Fruit fly (Drosophila melanogaster) whole organism, embryonic: ENCODE results near the gene Cep97.
A peak's percentile ranks its signal among the peaks of the same experiment; 100 is the strongest.

Experiments
- Atf-2 ChIP-seq: fragments of 200-800 bp; sonication (Bioruptor generic); optimal IDR thresholded peaks from 2 replicates; lab custom pipeline; 2016; ENCODE audit warnings: missing biosample characterization, missing genetic modification characterization
- B-H1 ChIP-seq: fragments of 200-800 bp; sonication (Bioruptor generic); IDR thresholded peaks from 3 replicates; pipeline ENCODE4 v1.3.6; 2022; ENCODE audit warnings: missing biosample characterization, missing genetic modification characterization
- Bdp1 ChIP-seq: fragments of 200-800 bp; sonication (Bioruptor generic); optimal IDR thresholded peaks from 3 replicates; lab custom pipeline; 2016; ENCODE audit warnings: missing biosample characterization, missing genetic modification characterization
- C15 ChIP-seq: fragments of 200-800 bp; sonication (Bioruptor generic); IDR thresholded peaks from 3 replicates; pipeline ENCODE4 v1.3.6; 2022; ENCODE audit warnings: missing biosample characterization, missing genetic modification characterization
- CG1024 ChIP-seq: fragments of 200-800 bp; sonication (Bioruptor generic); IDR thresholded peaks from 2 replicates; pipeline ENCODE4 v1.3.6; 2022; ENCODE audit warnings: missing biosample characterization, missing genetic modification characterization
- CG10267 ChIP-seq: fragments of 200-800 bp; sonication (Bioruptor generic); optimal IDR thresholded peaks from 2 replicates; lab custom pipeline; 2018; ENCODE audit warnings: missing biosample characterization, mild to moderate bottlenecking, missing genetic modification characterization, moderate library complexity
- CG10321 ChIP-seq: fragments of 200-800 bp; sonication (Bioruptor generic); IDR thresholded peaks from 2 replicates; pipeline ENCODE4 v1.3.6; 2022; ENCODE audit warnings: missing biosample characterization, missing genetic modification characterization
- CG11560 ChIP-seq: fragments of 200-800 bp; sonication (Bioruptor generic); IDR thresholded peaks from 3 replicates; pipeline ENCODE4 v1.3.6; 2022; ENCODE audit warnings: missing biosample characterization, missing genetic modification characterization
- CG11695 ChIP-seq: fragments of 200-800 bp; sonication (Bioruptor generic); IDR thresholded peaks from 3 replicates; pipeline ENCODE4 v1.3.6; 2022; ENCODE audit warnings: missing biosample characterization, missing genetic modification characterization
- CG11723 ChIP-seq: fragments of 200-800 bp; sonication (Bioruptor generic); optimal IDR thresholded peaks from 2 replicates; lab custom pipeline; 2017; ENCODE audit warnings: missing biosample characterization, mild to moderate bottlenecking, missing genetic modification characterization
- CG13775 ChIP-seq: fragments of 200-800 bp; sonication (Bioruptor generic); optimal IDR thresholded peaks from 3 replicates; lab custom pipeline; 2017; ENCODE audit warnings: missing biosample characterization, mild to moderate bottlenecking, missing genetic modification characterization
- CG1529 ChIP-seq: fragments of 200-800 bp; sonication (Bioruptor generic); optimal IDR thresholded peaks from 3 replicates; lab custom pipeline; 2018; ENCODE audit warnings: missing biosample characterization, missing genetic modification characterization
- CG17612 ChIP-seq: fragments of 200-800 bp; sonication (Bioruptor generic); IDR thresholded peaks from 2 replicates; pipeline ENCODE4 v1.3.6; 2022; ENCODE audit warnings: missing biosample characterization, missing genetic modification characterization
- CG42726 ChIP-seq: fragments of 200-800 bp; sonication (Bioruptor generic); IDR thresholded peaks from 2 replicates; pipeline ENCODE4 v1.3.6; 2022; ENCODE audit warnings: missing biosample characterization, missing genetic modification characterization; ENCODE audit not compliant: partially characterized antibody
- CG43689 ChIP-seq: fragments of 200-800 bp; sonication (Bioruptor generic); IDR thresholded peaks from 2 replicates; pipeline ENCODE4 v1.3.6; 2022; ENCODE audit warnings: missing biosample characterization, missing genetic modification characterization
- CG6272 ChIP-seq: fragments of 200-800 bp; sonication (Bioruptor generic); IDR thresholded peaks from 2 replicates; pipeline ENCODE4 v1.3.6; 2022; ENCODE audit warnings: missing biosample characterization, missing genetic modification characterization
- CG6791 ChIP-seq: fragments of 200-800 bp; sonication (Bioruptor generic); IDR thresholded peaks from 3 replicates; pipeline ENCODE4 v1.3.6; 2022; ENCODE audit warnings: missing biosample characterization, missing genetic modification characterization; ENCODE audit not compliant: partially characterized antibody
- CG9876 ChIP-seq: fragments of 200-800 bp; sonication (Bioruptor generic); optimal IDR thresholded peaks from 2 replicates; lab custom pipeline; 2016; ENCODE audit warnings: missing biosample characterization, missing genetic modification characterization
- CrebB ChIP-seq: fragments of 200-800 bp; sonication (Bioruptor generic); optimal IDR thresholded peaks from 3 replicates; lab custom pipeline; 2018; ENCODE audit warnings: missing biosample characterization, mild to moderate bottlenecking, missing genetic modification characterization
- Dad ChIP-seq: fragments of 200-800 bp; sonication (Bioruptor generic); optimal IDR thresholded peaks from 3 replicates; lab custom pipeline; 2016; ENCODE audit warnings: missing biosample characterization, missing genetic modification characterization
- Dip3 ChIP-seq: fragments of 200-800 bp; sonication (Bioruptor generic); optimal IDR thresholded peaks from 3 replicates; lab custom pipeline; 2016; ENCODE audit warnings: missing biosample characterization, missing genetic modification characterization
- Ets65A ChIP-seq: fragments of 200-800 bp; sonication (Bioruptor generic); peaks from one replicate; lab custom pipeline; 2016; ENCODE audit warnings: missing biosample characterization, missing genetic modification characterization
- GATAe ChIP-seq: fragments of 200-800 bp; sonication (Bioruptor generic); conservative IDR thresholded peaks from 2 replicates; pipeline ENCODE4 v1.3.6; 2022; ENCODE audit warnings: missing biosample characterization, missing genetic modification characterization
- HHEX ChIP-seq: fragments of 200-800 bp; sonication (Bioruptor generic); optimal IDR thresholded peaks from 3 replicates; lab custom pipeline; 2017; ENCODE audit warnings: missing biosample characterization, mild to moderate bottlenecking, missing genetic modification characterization, missing genetic modification reagents
- HmgD ChIP-seq: fragments of 200-800 bp; sonication (Bioruptor generic); optimal IDR thresholded peaks from 3 replicates; lab custom pipeline; 2016; ENCODE audit warnings: missing biosample characterization, missing genetic modification characterization
- Lim3 ChIP-seq: fragments of 200-800 bp; sonication (Bioruptor generic); IDR thresholded peaks from 2 replicates; pipeline ENCODE4 v1.3.6; 2022; ENCODE audit warnings: missing biosample characterization, missing genetic modification characterization
- MESR4 ChIP-seq: fragments of 200-800 bp; sonication (Bioruptor generic); optimal IDR thresholded peaks from 2 replicates; lab custom pipeline; 2018; ENCODE audit warnings: missing biosample characterization, mild to moderate bottlenecking, missing genetic modification characterization, moderate library complexity
- MTF-1 ChIP-seq: fragments of 200-800 bp; sonication (Bioruptor generic); optimal IDR thresholded peaks from 2 replicates; lab custom pipeline; 2018; ENCODE audit warnings: missing biosample characterization, mild to moderate bottlenecking, missing genetic modification characterization, borderline replicate concordance
- NC2β ChIP-seq: fragments of 200-800 bp; sonication (Bioruptor generic); optimal IDR thresholded peaks from 2 replicates; lab custom pipeline; 2016; ENCODE audit warnings: missing biosample characterization, missing genetic modification characterization
- NK7.1 ChIP-seq: fragments of 200-800 bp; sonication (Bioruptor generic); optimal IDR thresholded peaks from 3 replicates; lab custom pipeline; 2016; ENCODE audit warnings: missing biosample characterization, missing genetic modification characterization
- Spps ChIP-seq: fragments of 200-800 bp; sonication (Bioruptor generic); optimal IDR thresholded peaks from 2 replicates; lab custom pipeline; 2018; ENCODE audit warnings: missing biosample characterization, mild to moderate bottlenecking, missing genetic modification characterization
- Usf ChIP-seq: fragments of 200-800 bp; sonication (Bioruptor generic); optimal IDR thresholded peaks from 2 replicates; lab custom pipeline; 2017; ENCODE audit warnings: missing genotype, missing biosample characterization, missing genetic modification characterization
- Xrp1 ChIP-seq: fragments of 200-800 bp; sonication (Bioruptor generic); IDR thresholded peaks from 2 replicates; pipeline ENCODE4 v1.3.6; 2022; ENCODE audit warnings: missing biosample characterization, missing genetic modification characterization
- bowl ChIP-seq: fragments of 200-800 bp; sonication (Bioruptor generic); IDR thresholded peaks from 2 replicates; pipeline ENCODE4 v1.3.6; 2022; ENCODE audit warnings: missing biosample characterization, missing genetic modification characterization
- chif ChIP-seq, 2 experiments: fragments of 200-800 bp; sonication (Bioruptor generic); optimal IDR thresholded peaks; 3 replicates each; lab custom pipeline; 2016; ENCODE audit warnings: missing biosample characterization in 2 of 2, missing genetic modification characterization in 2 of 2
- dati ChIP-seq: fragments of 200-800 bp; sonication (Bioruptor generic); IDR thresholded peaks from 2 replicates; pipeline ENCODE4 v1.3.6; 2022; ENCODE audit warnings: missing biosample characterization, missing genetic modification characterization
- en ChIP-seq: fragments of 200-800 bp; sonication (Bioruptor generic); optimal IDR thresholded peaks from 2 replicates; lab custom pipeline; 2016; ENCODE audit warnings: missing biosample characterization, missing genetic modification characterization
- exex ChIP-seq: fragments of 200-800 bp; sonication (Bioruptor generic); optimal IDR thresholded peaks from 4 replicates; lab custom pipeline; 2018; ENCODE audit warnings: missing biosample characterization, mild to moderate bottlenecking, missing genetic modification characterization, moderate library complexity
- fd102C ChIP-seq: fragments of 200-800 bp; sonication (Bioruptor generic); optimal IDR thresholded peaks from 2 replicates; lab custom pipeline; 2018; ENCODE audit warnings: missing biosample characterization, mild to moderate bottlenecking, missing genetic modification characterization, moderate library complexity
- h ChIP-seq: fragments of >200 bp; optimal IDR thresholded peaks from 2 replicates; lab custom pipeline; 2017
- hbn ChIP-seq: fragments of 200-800 bp; sonication (Bioruptor generic); IDR thresholded peaks from 2 replicates; pipeline ENCODE4 v1.3.6; 2022; ENCODE audit warnings: missing biosample characterization, missing genetic modification characterization; ENCODE audit not compliant: partially characterized antibody
- insv ChIP-seq, 2 experiments: fragments of 200-800 bp; sonication (Bioruptor generic); optimal IDR thresholded peaks; 3 replicates each; lab custom pipeline; 2016 to 2018; ENCODE audit warnings: missing biosample characterization in 2 of 2, missing genetic modification characterization in 2 of 2
- lbe ChIP-seq: fragments of 200-800 bp; sonication (Bioruptor generic); optimal IDR thresholded peaks from 2 replicates; lab custom pipeline; 2016; ENCODE audit warnings: missing biosample characterization, mild to moderate bottlenecking, missing genetic modification characterization
- mam ChIP-seq: fragments of 200-800 bp; sonication (Bioruptor generic); optimal IDR thresholded peaks from 3 replicates; lab custom pipeline; 2016; ENCODE audit warnings: missing biosample characterization, missing genetic modification characterization
- mirr ChIP-seq: fragments of 200-800 bp; sonication (Bioruptor generic); optimal IDR thresholded peaks from 3 replicates; lab custom pipeline; 2018; ENCODE audit warnings: missing biosample characterization, mild to moderate bottlenecking, missing genetic modification characterization
- pb ChIP-seq: fragments of 200-800 bp; sonication (Bioruptor generic); optimal IDR thresholded peaks from 3 replicates; lab custom pipeline; 2016; ENCODE audit warnings: missing biosample characterization, missing genetic modification characterization
- pfk ChIP-seq: fragments of 200-800 bp; sonication (Bioruptor generic); optimal IDR thresholded peaks from 2 replicates; lab custom pipeline; 2018; ENCODE audit warnings: missing biosample characterization, mild to moderate bottlenecking, missing genetic modification characterization, moderate library complexity
- pho ChIP-seq: fragments of 200-800 bp; sonication (Bioruptor generic); optimal IDR thresholded peaks from 2 replicates; lab custom pipeline; 2016; ENCODE audit warnings: missing biosample characterization, missing genetic modification characterization
- repo ChIP-seq: fragments of 200-800 bp; sonication (Bioruptor generic); optimal IDR thresholded peaks from 2 replicates; lab custom pipeline; 2016; ENCODE audit warnings: missing biosample characterization, missing genetic modification characterization
- schlank ChIP-seq: fragments of 200-800 bp; sonication (Bioruptor generic); optimal IDR thresholded peaks from 2 replicates; lab custom pipeline; 2018; ENCODE audit warnings: missing biosample characterization, mild to moderate bottlenecking, missing genetic modification characterization
- seq ChIP-seq: fragments of 200-800 bp; sonication (Bioruptor generic); IDR thresholded peaks from 2 replicates; pipeline ENCODE4 v1.3.6; 2022; ENCODE audit warnings: missing biosample characterization, missing genetic modification characterization
- trh ChIP-seq: fragments of 200-800 bp; sonication (Bioruptor generic); optimal IDR thresholded peaks from 2 replicates; lab custom pipeline; 2016; ENCODE audit warnings: missing biosample characterization, missing genetic modification characterization
- twi ChIP-seq: fragments of 200-800 bp; optimal IDR thresholded peaks from 2 replicates; lab custom pipeline; 2019; ENCODE audit warnings: missing biosample characterization, mild to moderate bottlenecking, missing genetic modification characterization, moderate library complexity

Gene Cep97

DNA sequence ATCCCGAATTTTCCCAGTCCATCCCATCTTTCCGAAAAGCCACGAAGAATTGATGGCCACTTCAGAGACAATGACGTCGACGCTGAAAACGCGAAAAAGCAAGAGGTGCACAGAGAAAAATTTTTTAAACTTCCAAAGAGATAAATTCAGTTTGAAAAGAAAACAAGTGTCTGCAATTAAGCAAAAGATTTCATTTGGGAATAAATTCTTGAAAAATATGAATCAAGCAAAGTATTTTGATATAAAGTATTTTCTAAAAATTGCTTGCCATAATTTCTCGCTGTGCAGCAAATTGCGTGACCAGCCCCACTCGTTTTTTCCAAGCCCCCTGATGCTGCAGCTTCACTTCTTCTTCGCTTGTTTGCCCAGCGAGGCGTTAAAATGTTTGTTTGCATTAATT lies 14.7 kb downstream of the Cep97 start (continued):
- TF ChIP-seq B-H1 (peak; percentile 23; the same call in 1 of the 3 replicates), mam (GFP tag; lab: Kevin White, UChicago) (peak; percentile 2), Xrp1 (peak; percentile 58), HHEX (no peak), CG6791 (GFP tag; lab: Robert Waterston, UW) (no peak), Bdp1 (GFP tag; lab: Kevin White, UChicago) (no peak), CG42726 (GFP tag; lab: Robert Waterston, UW) (no peak), CG10267 (tag; lab: Kevin White, UChicago) (no peak), CG9876 (no peak), Ets65A (GFP tag; lab: Kevin White, UChicago) (peak; percentile 2), bowl (GFP tag; lab: Robert Waterston, UW) (no peak), GATAe (GFP tag; lab: Robert Waterston, UW) (no peak), CG1024 (no peak), CG17612 (GFP tag; lab: Robert Waterston, UW) (no peak), MTF-1 (GFP tag; lab: Kevin White, UChicago) (no peak), hbn (GFP tag; lab: Robert Waterston, UW) (no peak), Lim3 (GFP tag; lab: Robert Waterston, UW) (no peak), MESR4 (GFP tag; lab: Kevin White, UChicago) (no peak), chif (GFP tag; optimal IDR thresholded peaks at IDR 0.05; lab: Kevin White, UChicago) (peak; percentile 12 to 25), mirr (no peak), h (lab: Kevin White, UChicago) (no peak), fd102C (GFP tag; lab: Kevin White, UChicago) (no peak), seq (GFP tag; lab: Robert Waterston, UW) (no peak), twi (tag; lab: Kevin White, UChicago) (no peak), C15 (no peak), CG11560 (tag; lab: Robert Waterston, UW) (no peak), NK7.1 (GFP tag; lab: Kevin White, UChicago) (no peak), Dad (GFP tag; lab: Kevin White, UChicago) (no peak), Spps (tag; lab: Kevin White, UChicago) (no peak), Dip3 (GFP tag; lab: Kevin White, UChicago) (no peak), CG6272 (GFP tag; lab: Robert Waterston, UW) (no peak), NC2β (GFP tag; lab: Kevin White, UChicago) (no peak), schlank (tag; lab: Kevin White, UChicago) (no peak), HmgD (GFP tag; lab: Kevin White, UChicago) (no peak), CG13775 (GFP tag; lab: Kevin White, UChicago) (no peak), Usf (no peak), pfk (GFP tag; lab: Kevin White, UChicago) (no peak), CG11695 (GFP tag; lab: Robert Waterston, UW) (no peak), Atf-2 (GFP tag; lab: Kevin White, UChicago) (no peak), exex (no peak), dati (GFP tag; lab: Robert Waterston, UW) (no peak), CrebB (tag; lab: Kevin White, UChicago) (no peak), repo (GFP tag; lab: Kevin White, UChicago) (no peak), CG11723 (no peak), CG1529 (GFP tag; lab: Kevin White, UChicago) (no peak), CG10321 (GFP tag; lab: Robert Waterston, UW) (no peak), pho (GFP tag; lab: Kevin White, UChicago) (no peak), insv (GFP tag; optimal IDR thresholded peaks at IDR 0.05; lab: Kevin White, UChicago) (no peak), CG43689 (no peak), en (GFP tag; lab: Kevin White, UChicago) (no peak), pb (GFP tag; lab: Kevin White, UChicago) (no peak), trh (GFP tag; lab: Kevin White, UChicago) (no peak), lbe (no peak)
